Fruit fly (Drosophila melanogaster): ENCODE data around the gene her.

her gene

DNA sequence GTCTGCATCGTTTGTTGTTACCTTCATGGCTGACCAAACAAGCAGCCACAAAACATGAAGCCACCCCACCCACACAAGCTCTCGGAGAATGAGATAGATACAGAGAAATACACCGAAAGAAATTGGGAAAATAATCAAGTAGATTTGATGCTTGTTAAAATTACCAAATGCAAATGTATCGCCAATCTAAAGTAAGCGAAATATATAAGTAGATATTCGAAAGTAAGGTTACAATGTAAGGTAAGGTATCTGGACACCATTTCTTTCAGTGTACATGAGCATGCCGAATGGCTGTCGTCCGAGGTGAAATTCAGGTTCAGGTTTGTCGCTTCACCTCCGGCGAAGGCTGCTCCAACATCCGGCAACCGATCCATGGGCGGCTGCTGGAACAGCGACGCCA, 4.7 kb upstream of the her start (continued):
- TF ChIP-seq CG7368 (GFP tag; optimal IDR thresholded peaks at IDR 0.05) (no peak), CG11902 (GFP tag; optimal IDR thresholded peaks at IDR 0.05) (no peak), CG10669 (GFP tag; optimal IDR thresholded peaks at IDR 0.05) (peak; percentile 36), CG16779 (tag; optimal IDR thresholded peaks at IDR 0.05) (no peak), CG6854 (GFP tag; optimal IDR thresholded peaks at IDR 0.05) (no peak), CG31627 (GFP tag; optimal IDR thresholded peaks at IDR 0.05) (no peak), Ets96B (tag; optimal IDR thresholded peaks at IDR 0.05) (no peak)

dm6 chr2L:16679073-16679472, 2.1 kb downstream of the her start:
- TF ChIP-seq CG6792 (GFP tag; optimal IDR thresholded peaks at IDR 0.05) (no peak), CG9139 (GFP tag; optimal IDR thresholded peaks at IDR 0.05) (no peak), topi (GFP tag; optimal IDR thresholded peaks at IDR 0.05) (no peak), Hr39 (GFP tag; optimal IDR thresholded peaks at IDR 0.05) (no peak), Eip93F (GFP tag; optimal IDR thresholded peaks at IDR 0.05) (no peak), CG15336 (GFP tag; IDR thresholded peaks at IDR 0.05) (no peak), dsx (GFP tag; optimal IDR thresholded peaks at IDR 0.05; ENCODE audit: poor library complexity, severe bottlenecking) (no peak), CG11294 (GFP tag; IDR thresholded peaks at IDR 0.05) (no peak), salr (GFP tag; optimal IDR thresholded peaks at IDR 0.05) (no peak), Ets96B (tag; optimal IDR thresholded peaks at IDR 0.05) (no peak), Blimp-1 (GFP tag; optimal IDR thresholded peaks at IDR 0.05) (no peak), Met (GFP tag; optimal IDR thresholded peaks at IDR 0.05) (no peak)

DNA sequence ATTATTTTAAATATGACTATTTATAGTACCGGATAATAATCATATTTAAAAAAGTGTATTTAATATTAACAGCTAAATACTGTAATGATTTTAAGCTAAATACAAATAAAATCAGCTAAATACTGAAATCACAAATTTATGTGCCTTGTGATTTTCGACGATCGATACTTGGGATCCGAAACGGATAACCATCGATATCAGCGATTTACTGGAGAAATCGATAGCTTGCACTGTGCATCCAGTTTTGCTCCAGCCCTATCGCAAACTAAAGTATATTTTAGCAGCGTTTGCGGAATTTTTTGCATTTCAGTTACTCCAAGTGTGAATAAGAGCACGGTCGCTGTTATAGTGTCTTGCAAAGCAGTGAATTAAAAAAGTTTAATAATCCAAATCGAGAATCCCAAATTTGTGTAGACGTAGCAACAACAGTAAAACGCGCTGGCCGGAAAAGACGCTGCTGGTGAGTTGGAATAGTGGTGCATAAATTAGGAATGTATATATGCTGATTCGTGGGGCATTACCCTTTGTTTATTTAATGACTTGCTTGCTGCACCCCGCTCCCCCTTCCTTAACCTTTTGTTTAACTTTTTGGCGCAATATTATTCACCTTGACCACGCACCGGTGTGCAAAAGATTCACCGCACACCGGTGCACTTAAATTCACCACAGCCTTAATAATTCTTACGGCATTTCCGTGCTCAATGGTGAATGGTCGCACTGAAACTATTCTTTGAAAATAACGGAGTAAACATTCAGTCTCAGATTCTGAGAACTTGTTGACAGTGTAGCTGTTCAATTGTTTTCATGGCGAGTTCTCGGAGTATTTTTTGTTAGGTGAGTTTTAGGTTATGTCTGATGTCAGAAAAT, 3.1 kb downstream of the her start, which contains the start of the genes grp and squ:
Gene grp (plus strand): TSS at position 238 of the 867 bp plus-strand sequence.
Gene squ (plus strand): TSS at position 238 of the 867 bp plus-strand sequence.
- TF ChIP-seq Lpt (GFP tag; optimal IDR thresholded peaks at IDR 0.05) (no peak), CG10669 (GFP tag; optimal IDR thresholded peaks at IDR 0.05) (no peak), esn (GFP tag; optimal IDR thresholded peaks at IDR 0.05) (peak; percentile 32), fkh (GFP tag; optimal IDR thresholded peaks at IDR 0.05) (peak; percentile 84), fd85E (GFP tag; optimal IDR thresholded peaks at IDR 0.05) (no peak), dac (GFP tag; optimal IDR thresholded peaks at IDR 0.05) (no peak), Gug (GFP tag; IDR thresholded peaks at IDR 0.05) (no peak), lz (GFP tag; optimal IDR thresholded peaks at IDR 0.05) (no peak), ss (GFP tag; optimal IDR thresholded peaks at IDR 0.05) (peak; percentile 41 to 58), CG9139 (GFP tag; optimal IDR thresholded peaks at IDR 0.05) (peak; percentile 22), Eip75B (GFP tag; optimal IDR thresholded peaks at IDR 0.05) (peak; percentile 9), CG1621 (tag; optimal IDR thresholded peaks at IDR 0.05) (peak; percentile 44), pdm3 (GFP tag; optimal IDR thresholded peaks at IDR 0.05) (no peak), vri (GFP tag; optimal IDR thresholded peaks at IDR 0.05) (no peak), CG6854 (GFP tag; optimal IDR thresholded peaks at IDR 0.05) (peak; percentile 63), achi (GFP tag; optimal IDR thresholded peaks at IDR 0.05) (no peak), Eip78C (GFP tag) (peak; percentile 73), Sox14 (GFP tag; optimal IDR thresholded peaks at IDR 0.05) (peak; percentile 64), CG10631 (GFP tag; optimal IDR thresholded peaks at IDR 0.05) (no peak), CG8119 (GFP tag; IDR thresholded peaks at IDR 0.05) (peak; percentile 14; the same call in 1 of the 3 replicates), CG6276 (GFP tag; optimal IDR thresholded peaks at IDR 0.05) (no peak), CG11762 (GFP tag; optimal IDR thresholded peaks at IDR 0.05; ENCODE audit: insufficient read depth) (no peak), Sox102F (GFP tag; optimal IDR thresholded peaks at IDR 0.05) (no peak), CG34406 (GFP tag; optimal IDR thresholded peaks at IDR 0.05) (no peak), net (GFP tag; optimal IDR thresholded peaks at IDR 0.05) (no peak)
